Fruit fly (Drosophila melanogaster): ENCODE results near the gene CCT1.

DNA sequence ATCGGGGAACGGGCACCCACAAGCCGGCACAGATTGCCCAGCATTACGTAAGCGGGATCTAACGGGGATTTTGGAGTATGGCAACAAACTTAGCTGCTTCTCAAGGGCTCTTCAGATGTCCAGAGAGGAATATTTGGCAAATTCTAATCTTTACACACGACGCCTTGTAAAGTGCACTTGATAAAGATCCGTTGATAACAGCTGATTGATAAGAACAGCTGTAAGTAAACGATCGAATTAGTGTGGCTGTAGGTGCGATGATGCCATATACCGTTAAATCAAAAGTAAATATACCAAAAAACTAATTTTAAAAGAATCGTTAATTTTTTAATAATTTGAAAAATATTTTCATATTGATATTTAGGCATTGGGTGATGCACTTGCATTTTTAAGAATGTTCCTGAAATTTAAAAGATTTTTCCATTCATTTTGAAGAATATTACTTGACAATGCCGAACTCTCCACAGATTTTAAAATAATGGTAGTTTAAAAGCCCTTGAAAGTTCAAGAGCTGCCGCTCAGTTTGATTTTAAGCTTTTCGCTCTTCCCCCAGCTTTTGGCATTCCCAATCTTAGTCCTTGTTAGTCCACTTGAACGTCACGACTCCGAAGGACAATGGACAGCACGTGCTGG lies 23.2 kb downstream of the CCT1 start, which contains the start of the genes CG5377 and Nrx-1:
- TF ChIP-seq psq (optimal IDR thresholded peaks at IDR 0.05): no peak
- no peak for TF ChIP-seq EcR (GFP tag; optimal IDR thresholded peaks at IDR 0.05)

Data from whole organism.